Worm (Caenorhabditis elegans) whole organism, L3 larva: ENCODE data around the gene oig-3.

Experiments
- R02D3.7 ChIP-seq: fragments of 150-350 bp; optimal IDR thresholded peaks from 2 replicates; lab custom pipeline; 2014; ENCODE audit warnings: missing biosample characterization, missing genetic modification characterization
- ZK546.5 ChIP-seq: sonication (generic microtip); optimal IDR thresholded peaks from 2 replicates; lab custom pipeline; 2017; ENCODE audit warnings: missing biosample characterization, missing genetic modification characterization
- aly-2 ChIP-seq: fragments of 150-350 bp; optimal IDR thresholded peaks from 2 replicates; lab custom pipeline; 2014; ENCODE audit warnings: missing biosample characterization, missing genetic modification characterization
- ama-1 ChIP-seq: fragments of 150-350 bp; optimal IDR thresholded peaks from 2 replicates; lab custom pipeline; 2018
- ceh-16 ChIP-seq: sonication (generic microtip); optimal IDR thresholded peaks from 2 replicates; lab custom pipeline; 2017; ENCODE audit warnings: missing biosample characterization, missing genetic modification characterization
- ceh-28 ChIP-seq: fragments of 150-350 bp; optimal IDR thresholded peaks from 2 replicates; lab custom pipeline; 2014; ENCODE audit warnings: missing biosample characterization, missing genetic modification reagents, missing genetic modification characterization
- ceh-82 ChIP-seq: fragments of 150-350 bp; optimal IDR thresholded peaks from 2 replicates; lab custom pipeline; 2014; ENCODE audit warnings: missing biosample characterization, missing genetic modification characterization
- ceh-9 ChIP-seq: sonication (generic microtip); optimal IDR thresholded peaks from 2 replicates; lab custom pipeline; 2018; ENCODE audit warnings: missing biosample characterization, missing genetic modification characterization
- daf-12 ChIP-seq: fragments of 150-350 bp; optimal IDR thresholded peaks from 2 replicates; lab custom pipeline; 2014; ENCODE audit warnings: missing biosample characterization, missing genetic modification reagents, missing genetic modification characterization
- egl-27 ChIP-seq: sonication (generic microtip); optimal IDR thresholded peaks from 4 replicates; lab custom pipeline; 2017; ENCODE audit warnings: missing biosample characterization, missing genetic modification reagents, missing genetic modification characterization
- egl-5 ChIP-seq: fragments of 150-350 bp; optimal IDR thresholded peaks from 2 replicates; lab custom pipeline; 2017; ENCODE audit warnings: missing biosample characterization, missing genetic modification reagents, missing genetic modification characterization, inconsistent platforms
- elt-1 ChIP-seq: fragments of 150-350 bp; optimal IDR thresholded peaks from 2 replicates; lab custom pipeline; 2014; ENCODE audit warnings: missing biosample characterization, missing genetic modification characterization
- elt-2 ChIP-seq: sonication (generic microtip); optimal IDR thresholded peaks from 2 replicates; lab custom pipeline; 2016; ENCODE audit warnings: missing genetic modification reagents, mild to moderate bottlenecking, missing genetic modification characterization, missing compliant biosample characterization
- eor-1 ChIP-seq, 2 experiments: fragments of 150-350 bp; optimal IDR thresholded peaks; 2 replicates each; lab custom pipeline; 2014 to 2018; ENCODE audit warnings: missing biosample characterization in 2 of 2, missing genetic modification characterization in 2 of 2
- fkh-10 ChIP-seq: sonication (generic microtip); optimal IDR thresholded peaks from 2 replicates; lab custom pipeline; 2017; ENCODE audit warnings: missing biosample characterization, missing genetic modification reagents, missing genetic modification characterization
- fkh-2 ChIP-seq: fragments of 150-350 bp; optimal IDR thresholded peaks from 2 replicates; lab custom pipeline; 2014; ENCODE audit warnings: missing biosample characterization, missing genetic modification reagents, missing genetic modification characterization
- fos-1 ChIP-seq: fragments of 150-350 bp; optimal IDR thresholded peaks from 2 replicates; lab custom pipeline; 2014; ENCODE audit warnings: missing biosample characterization, missing genetic modification characterization
- jun-1 ChIP-seq: fragments of 150-350 bp; optimal IDR thresholded peaks from 2 replicates; lab custom pipeline; 2014; ENCODE audit warnings: missing biosample characterization, missing genetic modification reagents, missing genetic modification characterization
- lin-15B ChIP-seq: fragments of 150-350 bp; optimal IDR thresholded peaks from 2 replicates; lab custom pipeline; 2014; ENCODE audit warnings: missing biosample characterization, missing genetic modification characterization
- lin-39 ChIP-seq: fragments of 150-350 bp; optimal IDR thresholded peaks from 2 replicates; lab custom pipeline; 2018; ENCODE audit warnings: missing biosample characterization, missing genetic modification reagents, missing genetic modification characterization
- lsy-12 ChIP-seq: sonication (generic microtip); optimal IDR thresholded peaks from 2 replicates; lab custom pipeline; 2016; ENCODE audit warnings: mild to moderate bottlenecking, missing genetic modification characterization, missing compliant biosample characterization
- mdl-1 ChIP-seq: fragments of 150-350 bp; optimal IDR thresholded peaks from 2 replicates; lab custom pipeline; 2014; ENCODE audit warnings: missing biosample characterization, missing genetic modification characterization
- mml-1 ChIP-seq: fragments of 150-350 bp; sonication (generic microtip); optimal IDR thresholded peaks from 3 replicates; lab custom pipeline; 2014; ENCODE audit warnings: missing biosample characterization, missing genetic modification characterization
- nfya-1 ChIP-seq: sonication (generic microtip); optimal IDR thresholded peaks from 2 replicates; lab custom pipeline; 2017; ENCODE audit warnings: missing genetic modification characterization, mild to moderate bottlenecking, missing compliant biosample characterization, antibody characterized with exemption, moderate library complexity; ENCODE audit not compliant: insufficient read depth
- nhr-12 ChIP-seq: fragments of 150-350 bp; optimal IDR thresholded peaks from 2 replicates; lab custom pipeline; 2014; ENCODE audit warnings: missing biosample characterization, missing genetic modification characterization
- nhr-237 ChIP-seq: fragments of 150-350 bp; optimal IDR thresholded peaks from 2 replicates; lab custom pipeline; 2014; ENCODE audit warnings: missing biosample characterization, missing genetic modification characterization
- nhr-25 ChIP-seq: sonication (generic microtip); optimal IDR thresholded peaks from 2 replicates; lab custom pipeline; 2017; ENCODE audit warnings: missing biosample characterization, missing genetic modification characterization
- nhr-28 ChIP-seq: fragments of 150-350 bp; optimal IDR thresholded peaks from 2 replicates; lab custom pipeline; 2014; ENCODE audit warnings: missing biosample characterization, missing genetic modification characterization
- nhr-43 ChIP-seq: sonication (generic microtip); optimal IDR thresholded peaks from 2 replicates; lab custom pipeline; 2016; ENCODE audit warnings: mild to moderate bottlenecking, missing genetic modification characterization, missing compliant biosample characterization; ENCODE audit not compliant: poor library complexity, severe bottlenecking
- nhr-76 ChIP-seq: fragments of 150-350 bp; sonication (generic microtip); optimal IDR thresholded peaks from 5 replicates; lab custom pipeline; 2014; ENCODE audit warnings: missing biosample characterization, missing genetic modification characterization
- nhr-77 ChIP-seq: fragments of 150-350 bp; optimal IDR thresholded peaks from 2 replicates; lab custom pipeline; 2014; ENCODE audit warnings: missing biosample characterization, missing genetic modification characterization
- pha-4 ChIP-seq: fragments of 150-350 bp; optimal IDR thresholded peaks from 2 replicates; lab custom pipeline; 2014; ENCODE audit warnings: missing biosample characterization, missing genetic modification reagents, missing genetic modification characterization
- pqm-1 ChIP-seq: fragments of 150-350 bp; optimal IDR thresholded peaks from 2 replicates; lab custom pipeline; 2017; ENCODE audit warnings: missing biosample characterization, missing genetic modification characterization, inconsistent platforms
- sea-2 ChIP-seq: fragments of 150-350 bp; sonication (generic microtip); optimal IDR thresholded peaks from 4 replicates; lab custom pipeline; 2014; ENCODE audit warnings: missing biosample characterization, missing genetic modification reagents, missing genetic modification characterization
- snpc-4 ChIP-seq: fragments of 150-350 bp; optimal IDR thresholded peaks from 2 replicates; lab custom pipeline; 2014; ENCODE audit warnings: missing biosample characterization, missing genetic modification characterization
- unc-39 ChIP-seq: sonication (generic microtip); optimal IDR thresholded peaks from 4 replicates; lab custom pipeline; 2017; ENCODE audit warnings: missing biosample characterization, missing genetic modification characterization
- unc-62 ChIP-seq: fragments of 150-350 bp; sonication (generic microtip); optimal IDR thresholded peaks from 4 replicates; lab custom pipeline; 2014; ENCODE audit warnings: missing biosample characterization, missing genetic modification reagents, missing genetic modification characterization
- zag-1 ChIP-seq: fragments of 150-350 bp; optimal IDR thresholded peaks from 2 replicates; lab custom pipeline; 2014; ENCODE audit warnings: missing biosample characterization, missing genetic modification characterization
- ztf-11 ChIP-seq: fragments of 150-350 bp; optimal IDR thresholded peaks from 2 replicates; lab custom pipeline; 2014; ENCODE audit warnings: missing biosample characterization, missing genetic modification characterization
- ztf-4 ChIP-seq: fragments of 150-350 bp; optimal IDR thresholded peaks from 2 replicates; lab custom pipeline; 2014; ENCODE audit warnings: missing biosample characterization, missing genetic modification characterization

The oig-3 gene

ce11 chrV:14685435-14686058, 43.9 kb upstream of the oig-3 start, which contains the start of gene C47E8.4 (continued):
- peak; percentile 93 for TF ChIP-seq lin-39 (tag; lab: Kevin White, UChicago)

- TF ChIP-seq ceh-9 (tag; lab: Kevin White, UChicago): no peak
- TF ChIP-seq lin-15B: no peak
- TF ChIP-seq nhr-25 (tag; lab: Kevin White, UChicago): peak; percentile 11
- no peak for TF ChIP-seq daf-12
- peak; percentile 3 for TF ChIP-seq snpc-4 (tag; lab: Kevin White, UChicago)
- no peak for TF ChIP-seq ceh-28 (tag; lab: Kevin White, UChicago)
- no peak for TF ChIP-seq elt-1 (tag; lab: Kevin White, UChicago)
- no peak for TF ChIP-seq nhr-28 (tag; lab: Kevin White, UChicago)
- TF ChIP-seq ama-1 (lab: Kevin White, UChicago): peak; percentile 93
- no peak for TF ChIP-seq ztf-4 (tag; lab: Kevin White, UChicago)
- TF ChIP-seq eor-1 (tag; optimal IDR thresholded peaks at IDR 0.05; lab: Kevin White, UChicago): no peak
- no peak for TF ChIP-seq nhr-43 (tag; lab: Kevin White, UChicago)
- no peak for TF ChIP-seq ztf-11
Measured at ce11 chrV:14686231-14687105, 43.0 kb upstream of the oig-3 start.

- TF ChIP-seq nfya-1: peak; percentile 25
- TF ChIP-seq nhr-237 (tag; lab: Kevin White, UChicago): no peak
- TF ChIP-seq pha-4 (tag; lab: Kevin White, UChicago): peak; percentile 16
- no peak for TF ChIP-seq nhr-28 (tag; lab: Kevin White, UChicago)
- TF ChIP-seq lsy-12: no peak
- TF ChIP-seq pqm-1: no peak
- TF ChIP-seq ztf-4 (tag; lab: Kevin White, UChicago): peak; percentile 5
- TF ChIP-seq aly-2: no peak
- TF ChIP-seq ama-1 (lab: Kevin White, UChicago): peak; percentile 91
- TF ChIP-seq zag-1 (tag; lab: Kevin White, UChicago): no peak
- no peak for TF ChIP-seq mml-1 (tag; lab: Kevin White, UChicago)
- TF ChIP-seq ceh-16 (tag; lab: Kevin White, UChicago): no peak
- no peak for TF ChIP-seq nhr-43 (tag; lab: Kevin White, UChicago)
- no peak for TF ChIP-seq elt-2 (tag; lab: Kevin White, UChicago)
- TF ChIP-seq, all 47 proteins: peak for 4
Measured at ce11 chrV:14687106-14687964, 42.1 kb upstream of the oig-3 start.

- TF ChIP-seq fkh-2 (tag; lab: Kevin White, UChicago) (no peak), ceh-16 (tag; lab: Kevin White, UChicago) (no peak), nhr-28 (tag; lab: Kevin White, UChicago) (no peak), R02D3.7 (no peak), lin-39 (tag; lab: Kevin White, UChicago) (peak; percentile 45), nfya-1 (peak; percentile 60), nhr-12 (tag; lab: Kevin White, UChicago) (no peak), fos-1 (tag; lab: Kevin White, UChicago) (peak; percentile 29), ztf-11 (no peak), jun-1 (tag; lab: Kevin White, UChicago) (no peak), unc-62 (GFP tag; lab: Kevin White, UChicago) (no peak), egl-5 (tag; lab: Kevin White, UChicago) (peak; percentile 26), snpc-4 (tag; lab: Kevin White, UChicago) (peak; percentile 52), ceh-82 (tag; lab: Kevin White, UChicago) (no peak), pha-4 (tag; lab: Kevin White, UChicago) (peak; percentile 79), unc-39 (tag; lab: Kevin White, UChicago) (no peak), sea-2 (GFP tag; lab: Kevin White, UChicago) (no peak), aly-2 (no peak), elt-2 (tag; lab: Kevin White, UChicago) (peak; percentile 42), egl-27 (tag; lab: Kevin White, UChicago) (no peak), ZK546.5 (no peak), nhr-25 (tag; lab: Kevin White, UChicago) (peak; percentile 89), fkh-10 (no peak), mdl-1 (tag; lab: Kevin White, UChicago) (no peak), nhr-76 (tag; lab: Kevin White, UChicago) (no peak), eor-1 (tag; optimal IDR thresholded peaks at IDR 0.05; lab: Kevin White, UChicago) (no peak), nhr-77 (tag; lab: Kevin White, UChicago) (no peak), ceh-28 (tag; lab: Kevin White, UChicago) (no peak)
Measured at ce11 chrV:14688097-14688912, 41.1 kb upstream of the oig-3 start, which contains the start of gene C47E8.11. Gene C47E8.11, plus strand, starts transcription at chrV:14688616.
